Worm (Caenorhabditis elegans) whole organism, young adult: ENCODE results near the gene zig-13.

Source experiments
- B0261.1 ChIP-seq: sonication (generic microtip); optimal IDR thresholded peaks from 2 replicates; lab custom pipeline; 2016; ENCODE audit warnings: mild to moderate bottlenecking, missing genetic modification characterization, moderate library complexity, missing compliant biosample characterization
- F33H1.4 ChIP-seq: fragments of 200-800 bp; sonication (Bioruptor generic); IDR thresholded peaks from 2 replicates; pipeline ENCODE4 v1.3.6; 2022; ENCODE audit warnings: missing genetic modification reagents, missing genetic modification characterization, missing compliant biosample characterization
- F55B11.4 ChIP-seq: sonication (generic microtip); optimal IDR thresholded peaks from 2 replicates; lab custom pipeline; 2016; ENCODE audit warnings: missing compliant biosample characterization, missing genetic modification characterization, borderline replicate concordance; ENCODE audit not compliant: insufficient read depth
- Y79H2A.3 ChIP-seq: fragments of 200-800 bp; sonication (Bioruptor generic); conservative IDR thresholded peaks from 2 replicates; pipeline ENCODE4 v1.3.6; 2022; ENCODE audit warnings: missing genetic modification reagents, missing genetic modification characterization, missing compliant biosample characterization
- aptf-2 ChIP-seq: fragments of 200-800 bp; sonication (Bioruptor generic); conservative IDR thresholded peaks from 2 replicates; pipeline ENCODE4 v1.3.6; 2022; ENCODE audit warnings: missing genetic modification reagents, missing genetic modification characterization, missing compliant biosample characterization
- bed-1 ChIP-seq: fragments of 200-800 bp; sonication (Bioruptor generic); IDR thresholded peaks from 2 replicates; pipeline ENCODE4 v1.3.6; 2022; ENCODE audit warnings: missing genetic modification reagents, missing genetic modification characterization, missing compliant biosample characterization
- ceh-40 ChIP-seq: fragments of 200-800 bp; sonication (Bioruptor generic); IDR thresholded peaks from 2 replicates; pipeline ENCODE4 v1.3.6; 2022; ENCODE audit warnings: missing genetic modification characterization, missing compliant biosample characterization
- ceh-91 ChIP-seq: fragments of 200-800 bp; sonication (Bioruptor generic); IDR thresholded peaks from 2 replicates; pipeline ENCODE4 v1.3.6; 2022; ENCODE audit warnings: missing genetic modification reagents, missing genetic modification characterization, missing compliant biosample characterization
- lin-35 ChIP-seq, 3 experiments: fragments of 150-350 bp in 2 of 3; sonication (generic microtip) in 1 of 3; optimal IDR thresholded peaks; 2 replicates each; lab custom pipeline; 2014 to 2018; ENCODE audit warnings: missing biosample characterization in 3 of 3, missing genetic modification characterization in 3 of 3, missing genetic modification reagents in 3 of 3
- lir-1 ChIP-seq: fragments of 200-800 bp; sonication (Bioruptor generic); conservative IDR thresholded peaks from 2 replicates; pipeline ENCODE4 v1.3.6; 2022; ENCODE audit warnings: missing genetic modification reagents, missing genetic modification characterization, missing compliant biosample characterization
- nhr-90 ChIP-seq: sonication (generic microtip); optimal IDR thresholded peaks from 2 replicates; lab custom pipeline; 2016; ENCODE audit warnings: missing genotype, mild to moderate bottlenecking, missing genetic modification characterization, missing compliant biosample characterization
- sdz-38 ChIP-seq: sonication (generic microtip); optimal IDR thresholded peaks from 2 replicates; lab custom pipeline; 2016; ENCODE audit warnings: missing genotype, missing genetic modification characterization, missing compliant biosample characterization
- snpc-4 ChIP-seq, 5 experiments: fragments of 150-350 bp in 1 of 5; sonication (generic microtip) in 4 of 5; optimal IDR thresholded peaks; 2 replicates each; lab custom pipeline; 2014 to 2018; ENCODE audit warnings: missing genetic modification characterization in 5 of 5, missing biosample characterization in 3 of 5, antibody characterized with exemption in 2 of 5, mild to moderate bottlenecking in 2 of 5, missing compliant biosample characterization in 2 of 5, missing genotype in 2 of 5, moderate library complexity in 2 of 5, missing genetic modification reagents in 1 of 5
- unc-130 ChIP-seq: sonication (generic microtip); optimal IDR thresholded peaks from 2 replicates; lab custom pipeline; 2016; ENCODE audit warnings: missing genetic modification reagents, missing genetic modification characterization, missing compliant biosample characterization
- zim-3 ChIP-seq: sonication (generic microtip); optimal IDR thresholded peaks from 2 replicates; lab custom pipeline; 2017; ENCODE audit warnings: mild to moderate bottlenecking, missing genetic modification characterization, moderate library complexity, missing compliant biosample characterization
- ztf-22 ChIP-seq: fragments of 200-800 bp; sonication (Bioruptor generic); optimal IDR thresholded peaks from 2 replicates; lab custom pipeline; 2018; ENCODE audit warnings: mild to moderate bottlenecking, missing genetic modification characterization, moderate library complexity, missing compliant biosample characterization

The zig-13 gene

DNA sequence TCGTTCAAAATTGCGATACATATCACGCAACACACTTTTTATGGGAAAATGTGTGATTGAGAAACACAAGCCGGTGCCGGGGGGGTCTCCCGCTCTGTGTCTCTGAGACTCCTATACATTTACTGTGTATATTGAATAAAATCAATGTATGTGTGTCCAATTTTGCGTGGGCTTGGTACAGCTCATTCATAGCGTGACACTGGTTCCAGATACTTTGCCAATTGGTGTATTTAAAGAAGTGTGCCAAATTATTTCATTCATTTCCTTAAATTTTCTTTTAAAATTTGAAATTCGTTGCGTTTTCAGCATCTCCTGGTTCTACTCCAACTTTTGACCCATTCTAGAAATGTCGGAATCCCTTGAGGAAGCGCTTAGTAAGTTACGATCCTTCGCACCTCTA, 39.3 kb downstream of the zig-13 start, which contains the start of gene C29F9.5:
C29F9.5 (plus strand) TSS at position 301 of the 400 bp plus-strand sequence.
- TF ChIP-seq bed-1 (GFP tag; lab: Robert Waterston, UW) (no peak), zim-3 (tag; lab: Kevin White, UChicago) (no peak), snpc-4 (GFP tag; optimal IDR thresholded peaks at IDR 0.05; lab: Kevin White, UChicago) (no peak), snpc-4 (tag; optimal IDR thresholded peaks at IDR 0.05; lab: Kevin White, UChicago) (no peak), lin-35 (GFP tag; optimal IDR thresholded peaks at IDR 0.05; lab: Kevin White, UChicago) (no peak), aptf-2 (no peak), F55B11.4 (tag; lab: Kevin White, UChicago) (no peak), B0261.1 (tag; lab: Kevin White, UChicago) (no peak), lir-1 (GFP tag; lab: Robert Waterston, UW) (no peak), ceh-91 (GFP tag; lab: Robert Waterston, UW) (no peak), nhr-90 (tag; lab: Kevin White, UChicago) (no peak), ztf-22 (GFP tag; lab: Kevin White, UChicago) (no peak), F33H1.4 (GFP tag; lab: Robert Waterston, UW) (no peak), Y79H2A.3 (GFP tag; lab: Robert Waterston, UW) (no peak), sdz-38 (tag; lab: Kevin White, UChicago) (no peak), unc-130 (GFP tag; lab: Kevin White, UChicago) (no peak)

DNA sequence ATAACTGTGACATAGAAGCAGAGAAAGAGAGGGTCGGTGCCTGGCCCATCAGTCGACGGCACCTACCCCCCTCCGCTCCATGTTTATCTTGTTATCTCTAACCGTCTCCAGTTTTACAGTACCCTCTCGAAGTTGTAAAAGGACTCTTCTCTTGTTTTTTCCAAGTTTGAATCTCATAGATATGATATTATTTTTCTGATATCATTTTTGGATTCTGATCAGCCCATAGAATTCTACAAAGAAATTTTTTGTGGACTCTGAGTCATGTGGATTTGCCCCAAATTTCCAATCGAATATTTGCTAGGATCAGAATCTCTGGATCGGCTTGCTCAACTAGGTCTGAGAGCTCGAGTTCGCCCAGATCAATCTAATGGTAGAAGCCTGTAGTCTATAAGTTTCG, 41.9 kb downstream of the zig-13 start, which contains the start of gene C29F9.6:
C29F9.6 (plus strand) TSS at position 301 of the 400 bp plus-strand sequence.
- no peak for TF ChIP-seq ceh-40
- TF ChIP-seq, all 124 proteins: peak for 0
